Worm (Caenorhabditis elegans): ENCODE data around the gene C03A3.9.

Gene C03A3.9

DNA sequence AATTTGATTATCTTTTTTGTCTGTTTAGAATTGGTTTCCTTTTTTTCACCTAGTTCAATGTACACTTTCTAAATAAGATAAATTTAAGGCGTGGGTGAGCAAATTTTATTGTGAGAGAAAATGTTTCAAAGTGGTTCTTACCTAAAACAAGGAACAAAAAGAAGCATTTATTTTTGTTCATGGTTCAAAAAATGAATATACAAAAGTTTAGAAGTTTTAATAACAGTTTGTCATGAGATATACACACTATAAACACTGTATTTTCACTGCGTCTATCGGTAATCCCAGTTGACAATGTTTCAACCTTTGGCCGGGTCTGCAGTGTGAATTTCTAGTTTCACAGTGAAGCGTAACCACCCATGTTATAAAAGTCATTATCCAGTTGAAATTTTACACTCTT lies 48.6 kb downstream of the C03A3.9 start, which contains the start of gene F08G12.11:
Gene F08G12.11 (minus strand): TSS at position 181 of the 400 bp plus-strand sequence.
- no peak for TF ChIP-seq hmg-11 (tag; optimal IDR thresholded peaks at IDR 0.05)

DNA sequence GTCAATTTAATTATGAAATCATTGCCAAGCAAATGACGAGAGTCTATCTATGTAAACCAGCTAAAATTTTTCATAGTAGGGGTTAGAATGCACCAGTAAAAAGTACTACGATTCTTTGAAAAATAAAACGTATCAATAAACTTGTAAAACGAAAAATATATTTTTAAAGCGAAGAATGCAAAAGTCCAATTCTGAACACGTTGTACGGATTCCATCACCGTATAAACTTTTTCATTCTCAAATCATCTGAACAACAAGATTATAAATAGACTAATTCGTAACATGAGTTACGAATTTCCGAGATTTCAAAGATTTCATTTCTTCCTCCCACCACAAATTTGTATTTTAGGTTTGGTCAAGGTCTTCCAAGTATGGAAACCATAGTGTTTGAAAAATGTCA lies 49.9 kb downstream of the C03A3.9 start, which contains the start of gene nlp-57:
Gene nlp-57 (plus strand): TSS at position 301 of the 400 bp plus-strand sequence.
- TF ChIP-seq nhr-23 (tag; optimal IDR thresholded peaks at IDR 0.05) (no peak), unc-39 (tag; optimal IDR thresholded peaks at IDR 0.05) (no peak), ama-1 (optimal IDR thresholded peaks at IDR 0.05) (no peak), nhr-237 (tag; optimal IDR thresholded peaks at IDR 0.05) (no peak), aly-2 (tag; optimal IDR thresholded peaks at IDR 0.05) (no peak), ztf-4 (tag; optimal IDR thresholded peaks at IDR 0.05) (no peak), zag-1 (tag; optimal IDR thresholded peaks at IDR 0.05) (no peak), ceh-9 (tag; optimal IDR thresholded peaks at IDR 0.05) (no peak), lin-15B (tag; optimal IDR thresholded peaks at IDR 0.05) (no peak), ztf-11 (tag; optimal IDR thresholded peaks at IDR 0.05) (no peak), tbx-2 (tag; optimal IDR thresholded peaks at IDR 0.05) (no peak), nhr-76 (tag; optimal IDR thresholded peaks at IDR 0.05) (no peak)

Measured in whole organism, L3 larva.